Worm (Caenorhabditis elegans): Measurements from ENCODE around the gene dve-1.

DNA sequence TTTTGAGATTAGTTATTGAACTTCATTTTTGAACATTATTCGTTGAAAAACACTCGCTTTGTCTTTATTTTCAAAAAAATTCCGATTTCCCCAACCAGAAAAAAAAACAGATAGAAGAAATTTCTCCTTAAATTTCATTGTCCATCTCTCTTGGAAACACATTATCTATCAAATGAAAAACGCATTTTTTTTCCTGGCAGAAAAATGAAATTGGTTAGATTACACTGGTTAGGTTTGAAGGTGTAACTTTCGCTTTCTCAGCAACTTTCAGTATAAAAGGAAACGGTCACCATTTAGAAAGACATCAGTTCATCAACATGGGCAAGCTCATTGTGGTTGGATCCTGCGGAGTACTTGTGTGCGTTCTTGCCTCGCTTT, 12.2 kb downstream of the dve-1 start, which contains the start of gene col-19:
- TF ChIP-seq flt-1 (GFP tag; IDR thresholded peaks at IDR 0.05) (no peak), tab-1 (GFP tag; IDR thresholded peaks at IDR 0.05) (no peak), ref-1 (GFP tag; conservative IDR thresholded peaks at IDR 0.05) (no peak)

All from whole organism, midembryonic.